Fruit fly (Drosophila melanogaster) S2 (cell line): ENCODE results near the gene Prosalpha4.

Experiments used
- CG8478 ChIP-seq: fragments of >200 bp; optimal IDR thresholded peaks from 2 replicates; lab custom pipeline; 2018
- CTCF ChIP-seq, 2 experiments: fragments of >200 bp; optimal IDR thresholded peaks; 2 replicates each; lab custom pipeline; 2018

DNA sequence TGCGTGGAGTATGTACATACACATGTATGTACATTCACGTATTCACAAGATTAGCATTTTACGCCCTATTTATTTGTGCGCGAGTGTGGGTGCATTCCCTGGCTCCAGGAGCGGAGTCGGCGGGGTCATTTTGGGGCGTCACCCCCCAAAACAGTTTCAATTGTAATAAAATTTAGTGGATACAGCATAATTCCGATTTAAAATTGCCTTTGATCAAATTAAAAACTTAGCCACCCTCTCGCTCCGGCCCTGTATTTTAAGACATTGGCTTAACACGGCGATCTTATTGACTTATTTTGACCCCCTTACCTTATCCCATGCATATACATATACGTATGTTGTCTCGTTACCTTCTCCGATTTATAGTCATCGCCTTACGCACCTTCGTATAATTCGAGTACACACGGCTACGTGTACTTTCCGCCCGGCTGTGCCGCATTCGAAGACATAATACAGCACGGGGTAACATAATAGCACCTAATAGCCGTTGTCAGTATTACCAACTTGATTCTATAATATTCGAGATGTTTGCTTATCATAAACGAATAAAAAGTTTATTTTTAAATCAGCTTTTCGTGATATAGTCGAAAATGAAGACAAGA, 3.4 kb downstream of the Prosalpha4 start:
- TF ChIP-seq CG8478 (lab: Kevin White, UChicago) (no peak), CTCF (optimal IDR thresholded peaks at IDR 0.05; lab: Kevin White, UChicago) (no peak)
